Worm (Caenorhabditis elegans) whole organism, L3 larva: ENCODE results near the gene nemp-1.

Source experiments
- egl-5 ChIP-seq: fragments of 150-350 bp; optimal IDR thresholded peaks from 2 replicates; lab custom pipeline; 2017; ENCODE audit warnings: missing biosample characterization, missing genetic modification reagents, missing genetic modification characterization, inconsistent platforms
- fos-1 ChIP-seq: fragments of 150-350 bp; optimal IDR thresholded peaks from 2 replicates; lab custom pipeline; 2014; ENCODE audit warnings: missing biosample characterization, missing genetic modification characterization

DNA sequence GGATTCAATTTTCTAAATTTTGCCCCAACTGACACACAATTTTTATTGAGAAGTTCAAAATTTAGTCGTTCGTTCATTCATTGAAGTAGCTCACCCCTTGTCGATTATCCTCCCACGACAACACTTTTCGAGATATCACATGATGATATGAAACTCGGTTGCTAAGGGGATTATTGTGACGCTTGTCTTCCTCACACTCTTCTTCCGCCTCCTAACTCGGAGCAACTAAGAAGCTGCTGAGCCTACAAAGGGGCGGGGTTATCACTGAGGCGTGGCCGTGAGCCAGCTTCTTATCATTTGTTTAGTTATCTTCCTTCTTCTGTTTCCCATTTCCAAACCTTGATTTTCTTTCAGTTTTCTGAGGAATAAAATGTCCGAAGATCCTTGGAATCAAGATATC, 11.4 kb downstream of the nemp-1 start, which contains the start of gene F10C5.3:
- TF ChIP-seq egl-5 (tag; lab: Kevin White, UChicago) (no peak), fos-1 (tag; lab: Kevin White, UChicago) (no peak)
